Fruit fly (Drosophila melanogaster): ENCODE measurements around the gene CG43078.

- no peak for TF ChIP-seq CG8478 (optimal IDR thresholded peaks at IDR 0.05)
- TF ChIP-seq CTCF (optimal IDR thresholded peaks at IDR 0.05), result no peak
Measured at dm6 chr3L:8559754-8560328, 16.8 kb upstream of the CG43078 start.

All from S2 (cell line).